Worm (Caenorhabditis elegans): ENCODE data around the gene tub-1.

ce11 chrII:8193922-8194321 lies 37.2 kb upstream of the tub-1 start:
- TF ChIP-seq nhr-28 (tag; optimal IDR thresholded peaks at IDR 0.05) (no peak), snpc-4 (tag; optimal IDR thresholded peaks at IDR 0.05) (no peak), unc-62 (GFP tag; optimal IDR thresholded peaks at IDR 0.05) (no peak), M03D4.4 (tag; optimal IDR thresholded peaks at IDR 0.05) (no peak), unc-39 (tag; optimal IDR thresholded peaks at IDR 0.05) (no peak), sptf-1 (tag; optimal IDR thresholded peaks at IDR 0.05) (no peak), nhr-76 (tag; optimal IDR thresholded peaks at IDR 0.05) (no peak), nhr-237 (tag; optimal IDR thresholded peaks at IDR 0.05) (no peak), ham-2 (GFP tag; optimal IDR thresholded peaks at IDR 0.05) (no peak), mab-5 (tag; optimal IDR thresholded peaks at IDR 0.05) (no peak), cnd-1 (tag; optimal IDR thresholded peaks at IDR 0.05) (no peak), lin-13 (tag; optimal IDR thresholded peaks at IDR 0.05) (no peak), blmp-1 (tag; optimal IDR thresholded peaks at IDR 0.05) (no peak)
